Worm (Caenorhabditis elegans): ENCODE results near the gene dpr-1.

ce11 chrV:13963279-13963976, 21.4 kb upstream of the dpr-1 start, which contains the start of gene sao-1:
- no peak for TF ChIP-seq med-1 (GFP tag; optimal IDR thresholded peaks at IDR 0.05; ENCODE audit: insufficient read depth)
- no peak for TF ChIP-seq ref-1 (GFP tag; conservative IDR thresholded peaks at IDR 0.05)
- no peak for TF ChIP-seq ztf-29 (GFP tag; IDR thresholded peaks at IDR 0.05)
- TF ChIP-seq tab-1 (GFP tag; IDR thresholded peaks at IDR 0.05): no peak
- TF ChIP-seq ztf-23 (GFP tag; IDR thresholded peaks at IDR 0.05): no peak
- TF ChIP-seq klf-2 (GFP tag; conservative IDR thresholded peaks at IDR 0.05): no peak
- no peak for TF ChIP-seq flt-1 (GFP tag; IDR thresholded peaks at IDR 0.05)
